Worm (Caenorhabditis elegans) whole organism, L3 larva: ENCODE results near the gene srx-122.

Experiments used
- ceh-16 ChIP-seq: sonication (generic microtip); optimal IDR thresholded peaks from 2 replicates; lab custom pipeline; 2017; ENCODE audit warnings: missing biosample characterization, missing genetic modification characterization
- elt-3 ChIP-seq, 3 experiments: fragments of 150-350 bp in 1 of 3; sonication (generic microtip) in 2 of 3; optimal IDR thresholded peaks; 2 replicates in 2 of 3; 4 replicates in 1 of 3; lab custom pipeline; 2014 to 2017; ENCODE audit warnings: missing biosample characterization in 3 of 3, missing genetic modification characterization in 3 of 3
- nfya-1 ChIP-seq: sonication (generic microtip); optimal IDR thresholded peaks from 2 replicates; lab custom pipeline; 2017; ENCODE audit warnings: missing genetic modification characterization, mild to moderate bottlenecking, missing compliant biosample characterization, antibody characterized with exemption, moderate library complexity; ENCODE audit not compliant: insufficient read depth
- skn-1 ChIP-seq: fragments of 150-350 bp; optimal IDR thresholded peaks from 2 replicates; lab custom pipeline; 2014; ENCODE audit warnings: missing biosample characterization, missing genetic modification characterization
- ztf-11 ChIP-seq: fragments of 150-350 bp; optimal IDR thresholded peaks from 2 replicates; lab custom pipeline; 2014; ENCODE audit warnings: missing biosample characterization, missing genetic modification characterization

- no peak for TF ChIP-seq ceh-16
- TF ChIP-seq skn-1 (tag; lab: Kevin White, UChicago) = no peak
- no peak for TF ChIP-seq ztf-11 (tag; lab: Kevin White, UChicago)
- no peak for TF ChIP-seq nfya-1 (tag; lab: Kevin White, UChicago)
- no peak for TF ChIP-seq elt-3 (tag; optimal IDR thresholded peaks at IDR 0.05; lab: Kevin White, UChicago)
Observed at ce11 chrV:3276184-3276583, 21.5 kb downstream of the srx-122 start.
